Worm (Caenorhabditis elegans) whole organism, L4/young adult: ENCODE results near the gene srh-297.

Experiments used
- W03F9.2 ChIP-seq: fragments of 150-350 bp; optimal IDR thresholded peaks from 2 replicates; lab custom pipeline; 2014; ENCODE audit warnings: missing biosample characterization, missing genetic modification characterization
- him-1 ChIP-seq: sonication (generic microtip); optimal IDR thresholded peaks from 2 replicates; lab custom pipeline; 2016; ENCODE audit warnings: missing genotype, missing genetic modification reagents, missing genetic modification characterization, missing compliant biosample characterization

- TF ChIP-seq him-1 (tag; lab: Kevin White, UChicago) (no peak), W03F9.2 (tag; lab: Kevin White, UChicago) (no peak)
Observed at ce11 chrII:3267365-3267764, 37.0 kb upstream of the srh-297 start, which contains the start of gene F02E11.7.
